Fruit fly (Drosophila melanogaster) whole organism, embryonic: Measurements from ENCODE around the gene CG9132.

Experiments used
- BEAF-32 ChIP-seq: fragments of 200-800 bp; sonication (Bioruptor generic); optimal IDR thresholded peaks from 3 replicates; lab custom pipeline; 2017; ENCODE audit warnings: missing biosample characterization, missing genetic modification characterization, mild to moderate bottlenecking, moderate library complexity, missing genetic modification reagents
- Bgb ChIP-seq: fragments of 200-800 bp; sonication (Bioruptor generic); IDR thresholded peaks from 2 replicates; pipeline ENCODE4 v1.3.6; 2022; ENCODE audit warnings: missing biosample characterization, missing genetic modification characterization; ENCODE audit not compliant: partially characterized antibody
- CG12942 ChIP-seq: fragments of 200-800 bp; sonication (Bioruptor generic); optimal IDR thresholded peaks from 3 replicates; lab custom pipeline; 2016; ENCODE audit warnings: missing biosample characterization, missing genetic modification characterization
- CG14014 ChIP-seq: fragments of 200-800 bp; sonication (Bioruptor generic); IDR thresholded peaks from 2 replicates; pipeline ENCODE4 v1.3.6; 2022; ENCODE audit warnings: missing biosample characterization, missing genetic modification characterization
- CG1602 ChIP-seq: fragments of 200-800 bp; sonication (Bioruptor generic); optimal IDR thresholded peaks from 3 replicates; lab custom pipeline; 2016; ENCODE audit warnings: missing biosample characterization, missing genetic modification characterization
- CG17361 ChIP-seq: fragments of 200-800 bp; sonication (Bioruptor generic); IDR thresholded peaks from 3 replicates; pipeline ENCODE4 v1.3.6; 2022; ENCODE audit warnings: missing biosample characterization, missing genetic modification characterization
- CG17385 ChIP-seq: fragments of 200-800 bp; sonication (Bioruptor generic); optimal IDR thresholded peaks from 3 replicates; lab custom pipeline; 2018; ENCODE audit warnings: missing biosample characterization, mild to moderate bottlenecking, missing genetic modification characterization
- CG1832 ChIP-seq: fragments of 200-800 bp; sonication (Bioruptor generic); optimal IDR thresholded peaks from 2 replicates; lab custom pipeline; 2017; ENCODE audit warnings: missing biosample characterization, mild to moderate bottlenecking, missing genetic modification characterization, inconsistent platforms
- CG2199 ChIP-seq: fragments of 200-800 bp; sonication (Bioruptor generic); IDR thresholded peaks from 3 replicates; pipeline ENCODE4 v1.3.6; 2022; ENCODE audit warnings: missing biosample characterization, missing genetic modification characterization
- CG32767 ChIP-seq: fragments of 200-800 bp; sonication (Bioruptor generic); IDR thresholded peaks from 2 replicates; pipeline ENCODE4 v1.3.6; 2022; ENCODE audit warnings: missing biosample characterization, missing genetic modification characterization
- CG42726 ChIP-seq: fragments of 200-800 bp; sonication (Bioruptor generic); IDR thresholded peaks from 2 replicates; pipeline ENCODE4 v1.3.6; 2022; ENCODE audit warnings: missing biosample characterization, missing genetic modification characterization; ENCODE audit not compliant: partially characterized antibody
- CG6254 ChIP-seq: fragments of 200-800 bp; sonication (Bioruptor generic); optimal IDR thresholded peaks from 3 replicates; lab custom pipeline; 2017; ENCODE audit warnings: mild to moderate bottlenecking, missing biosample characterization, missing genetic modification reagents, missing genetic modification characterization
- CG6791 ChIP-seq: fragments of 200-800 bp; sonication (Bioruptor generic); IDR thresholded peaks from 3 replicates; pipeline ENCODE4 v1.3.6; 2022; ENCODE audit warnings: missing biosample characterization, missing genetic modification characterization; ENCODE audit not compliant: partially characterized antibody
- CG7786 ChIP-seq: fragments of 200-800 bp; sonication (Bioruptor generic); optimal IDR thresholded peaks from 2 replicates; lab custom pipeline; 2016; ENCODE audit warnings: missing biosample characterization, missing genetic modification characterization
- CG7839 ChIP-seq: fragments of 200-800 bp; sonication (Bioruptor generic); optimal IDR thresholded peaks from 3 replicates; lab custom pipeline; 2018; ENCODE audit warnings: missing biosample characterization, mild to moderate bottlenecking, missing genetic modification characterization, moderate library complexity
- CTCF ChIP-seq: fragments of 200-800 bp; sonication (Bioruptor generic); optimal IDR thresholded peaks from 2 replicates; lab custom pipeline; 2017; ENCODE audit warnings: missing biosample characterization, mild to moderate bottlenecking, missing genetic modification characterization, moderate library complexity
- CkIIα-i1 ChIP-seq: fragments of 200-800 bp; sonication (Bioruptor generic); IDR thresholded peaks from 2 replicates; pipeline ENCODE4 v1.3.6; 2022; ENCODE audit warnings: missing biosample characterization, missing genetic modification characterization
- Dp ChIP-seq: fragments of 200-800 bp; sonication (Bioruptor generic); optimal IDR thresholded peaks from 2 replicates; lab custom pipeline; 2018; ENCODE audit warnings: missing biosample characterization, mild to moderate bottlenecking, missing genetic modification characterization, moderate library complexity
- Eip74EF ChIP-seq, 2 experiments: fragments of 200-800 bp in 1 of 2; fragments of >200 bp in 1 of 2; sonication (Bioruptor generic) in 1 of 2; optimal IDR thresholded peaks; 2 replicates each; lab custom pipeline; 2017 to 2019; ENCODE audit warnings: missing biosample characterization in 2 of 2, missing genetic modification characterization in 2 of 2, mild to moderate bottlenecking in 1 of 2, moderate library complexity in 1 of 2
- Ets97D ChIP-seq: fragments of 200-800 bp; sonication (Bioruptor generic); optimal IDR thresholded peaks from 3 replicates; lab custom pipeline; 2016; ENCODE audit warnings: missing biosample characterization, missing genetic modification characterization
- Gug ChIP-seq: fragments of 200-800 bp; sonication (Bioruptor generic); IDR thresholded peaks from 4 replicates; pipeline ENCODE4 v1.3.6; 2022; ENCODE audit warnings: missing biosample characterization, missing genetic modification characterization
- HHEX ChIP-seq: fragments of 200-800 bp; sonication (Bioruptor generic); optimal IDR thresholded peaks from 3 replicates; lab custom pipeline; 2017; ENCODE audit warnings: missing biosample characterization, mild to moderate bottlenecking, missing genetic modification characterization, missing genetic modification reagents
- Opbp ChIP-seq: fragments of 200-800 bp; sonication (Bioruptor generic); IDR thresholded peaks from 3 replicates; pipeline ENCODE4 v1.3.6; 2022; ENCODE audit warnings: missing biosample characterization, missing genetic modification characterization; ENCODE audit not compliant: partially characterized antibody
- Pdp1 ChIP-seq, 2 experiments: fragments of 200-800 bp; sonication (Bioruptor generic); optimal IDR thresholded peaks; 3 replicates each; lab custom pipeline; 2016; ENCODE audit warnings: missing biosample characterization in 2 of 2, missing genetic modification characterization in 2 of 2, mild to moderate bottlenecking in 1 of 2, moderate library complexity in 1 of 2
- Six4 ChIP-seq: fragments of 200-800 bp; sonication (Bioruptor generic); optimal IDR thresholded peaks from 2 replicates; lab custom pipeline; 2016; ENCODE audit warnings: missing biosample characterization, missing genetic modification characterization
- Xbp1 ChIP-seq: fragments of 200-800 bp; sonication (Bioruptor generic); optimal IDR thresholded peaks from 3 replicates; lab custom pipeline; 2016; ENCODE audit warnings: missing biosample characterization, mild to moderate bottlenecking, missing genetic modification characterization
- abd-A ChIP-seq: fragments of 200-800 bp; sonication (Bioruptor generic); optimal IDR thresholded peaks from 3 replicates; lab custom pipeline; 2019; ENCODE audit warnings: missing biosample characterization, mild to moderate bottlenecking, missing genetic modification characterization, moderate library complexity
- al ChIP-seq: fragments of 200-800 bp; sonication (Bioruptor generic); IDR thresholded peaks from 2 replicates; pipeline ENCODE4 v1.3.6; 2022; ENCODE audit warnings: missing biosample characterization, missing genetic modification characterization
- ato ChIP-seq: fragments of 200-800 bp; sonication (Bioruptor generic); IDR thresholded peaks from 2 replicates; pipeline ENCODE4 v1.3.6; 2022; ENCODE audit warnings: missing biosample characterization, missing genetic modification characterization; ENCODE audit not compliant: partially characterized antibody
- az2 ChIP-seq: fragments of 200-800 bp; sonication (Bioruptor generic); optimal IDR thresholded peaks from 3 replicates; lab custom pipeline; 2016; ENCODE audit warnings: missing biosample characterization, missing genetic modification characterization
- bbx ChIP-seq: fragments of 200-800 bp; sonication (Bioruptor generic); IDR thresholded peaks from 2 replicates; pipeline ENCODE4 v1.3.6; 2022; ENCODE audit warnings: missing biosample characterization, missing genetic modification characterization; ENCODE audit not compliant: partially characterized antibody
- bcd ChIP-seq: fragments of 200-800 bp; sonication (Bioruptor generic); optimal IDR thresholded peaks from 2 replicates; lab custom pipeline; 2017; ENCODE audit warnings: missing biosample characterization, mild to moderate bottlenecking, missing genetic modification characterization
- bsh ChIP-seq, 2 experiments: fragments of 200-800 bp; sonication (Bioruptor generic); optimal IDR thresholded peaks; 2 replicates each; lab custom pipeline; 2017 to 2018; ENCODE audit warnings: mild to moderate bottlenecking in 2 of 2, missing biosample characterization in 2 of 2, missing genetic modification characterization in 2 of 2, moderate library complexity in 1 of 2
- cas ChIP-seq: fragments of 200-800 bp; sonication (Bioruptor generic); IDR thresholded peaks from 2 replicates; pipeline ENCODE4 v1.3.6; 2022; ENCODE audit warnings: missing biosample characterization, missing genetic modification characterization
- caup ChIP-seq: fragments of 200-800 bp; sonication (Bioruptor generic); optimal IDR thresholded peaks from 3 replicates; lab custom pipeline; 2017; ENCODE audit warnings: missing biosample characterization, mild to moderate bottlenecking, missing genetic modification characterization, moderate library complexity; ENCODE audit not compliant: severe bottlenecking
- crol ChIP-seq: fragments of 200-800 bp; sonication (Bioruptor generic); IDR thresholded peaks from 2 replicates; pipeline ENCODE4 v1.3.6; 2022; ENCODE audit warnings: missing biosample characterization, missing genetic modification characterization
- disco-r ChIP-seq: fragments of 200-800 bp; sonication (Bioruptor generic); optimal IDR thresholded peaks from 2 replicates; lab custom pipeline; 2016; ENCODE audit warnings: missing biosample characterization, missing genetic modification characterization
- dysf ChIP-seq: fragments of 200-800 bp; sonication (Bioruptor generic); IDR thresholded peaks from 3 replicates; pipeline ENCODE4 v1.3.6; 2022; ENCODE audit warnings: missing biosample characterization, missing genetic modification characterization
- esg ChIP-seq: fragments of 200-800 bp; sonication (Bioruptor generic); conservative IDR thresholded peaks from 2 replicates; pipeline ENCODE4 v1.3.6; 2022; ENCODE audit warnings: missing biosample characterization, missing genetic modification characterization
- fru ChIP-seq: fragments of >200 bp; optimal IDR thresholded peaks from 2 replicates; lab custom pipeline; 2017
- h ChIP-seq: fragments of >200 bp; optimal IDR thresholded peaks from 2 replicates; lab custom pipeline; 2017
- ham ChIP-seq: fragments of 200-800 bp; sonication (Bioruptor generic); IDR thresholded peaks from 2 replicates; pipeline ENCODE4 v1.3.6; 2022; ENCODE audit warnings: missing biosample characterization, missing genetic modification characterization
- hth ChIP-seq: fragments of >200 bp; optimal IDR thresholded peaks from 2 replicates; lab custom pipeline; 2017; ENCODE audit warnings: inconsistent platforms
- pfk ChIP-seq: fragments of 200-800 bp; sonication (Bioruptor generic); optimal IDR thresholded peaks from 2 replicates; lab custom pipeline; 2018; ENCODE audit warnings: missing biosample characterization, mild to moderate bottlenecking, missing genetic modification characterization, moderate library complexity
- pita ChIP-seq: fragments of 200-800 bp; sonication (Bioruptor generic); optimal IDR thresholded peaks from 2 replicates; lab custom pipeline; 2017; ENCODE audit warnings: missing biosample characterization, mild to moderate bottlenecking, missing genetic modification characterization
- ranshi ChIP-seq: fragments of 200-800 bp; sonication (Bioruptor generic); IDR thresholded peaks from 2 replicates; pipeline ENCODE4 v1.3.6; 2022; ENCODE audit warnings: missing biosample characterization, missing genetic modification characterization
- wek ChIP-seq: fragments of 200-800 bp; sonication (Bioruptor generic); optimal IDR thresholded peaks from 3 replicates; lab custom pipeline; 2018; ENCODE audit warnings: missing biosample characterization, mild to moderate bottlenecking, missing genetic modification characterization, moderate library complexity
- wor ChIP-seq: fragments of 200-800 bp; sonication (Bioruptor generic); IDR thresholded peaks from 2 replicates; pipeline ENCODE4 v1.3.6; 2022; ENCODE audit warnings: missing biosample characterization, missing genetic modification characterization
- zfh1 ChIP-seq: fragments of 200-800 bp; sonication (Bioruptor generic); IDR thresholded peaks from 3 replicates; pipeline ENCODE4 v1.3.6; 2022; ENCODE audit warnings: missing biosample characterization, missing genetic modification characterization

Gene CG9132

dm6 chrX:16753066-16753465 is 47.4 kb downstream of the CG9132 start:
- TF ChIP-seq CG7839 (tag; lab: Kevin White, UChicago) (no peak), CG6791 (GFP tag; lab: Robert Waterston, UW) (no peak), HHEX (GFP tag; lab: Kevin White, UChicago) (no peak), CG14014 (GFP tag; lab: Robert Waterston, UW) (no peak), dysf (GFP tag; lab: Robert Waterston, UW) (no peak), Opbp (GFP tag; lab: Robert Waterston, UW) (no peak), Eip74EF (GFP tag; optimal IDR thresholded peaks at IDR 0.05; lab: Kevin White, UChicago) (no peak), CTCF (GFP tag; lab: Kevin White, UChicago) (peak; percentile 60), wek (GFP tag; lab: Kevin White, UChicago) (peak; percentile 74), al (GFP tag; lab: Robert Waterston, UW) (no peak), fru (lab: Kevin White, UChicago) (no peak), pfk (GFP tag; lab: Kevin White, UChicago) (no peak), bbx (GFP tag; lab: Robert Waterston, UW) (no peak), CkIIα-i1 (GFP tag; lab: Robert Waterston, UW) (no peak), CG12942 (GFP tag; lab: Kevin White, UChicago) (no peak), hth (lab: Kevin White, UChicago) (no peak), ato (GFP tag; lab: Robert Waterston, UW) (no peak), cas (GFP tag; lab: Robert Waterston, UW) (no peak), BEAF-32 (GFP tag; lab: Kevin White, UChicago) (peak; percentile 5), Xbp1 (GFP tag; lab: Kevin White, UChicago) (no peak), pita (peak; percentile 39), CG2199 (no peak), Six4 (GFP tag; lab: Kevin White, UChicago) (no peak), az2 (GFP tag; lab: Kevin White, UChicago) (no peak), Ets97D (GFP tag; lab: Kevin White, UChicago) (peak; percentile 20)

dm6 chrX:16751579-16752156 is 48.8 kb downstream of the CG9132 start, which contains the start of gene goe:
goe (minus strand) TSS chrX:16751910.
- no peak; the same call in 1 of the 2 replicates for TF ChIP-seq cas (GFP tag; lab: Robert Waterston, UW)
- TF ChIP-seq bcd (GFP tag; lab: Kevin White, UChicago) = peak; percentile 85
- peak; percentile 73 for TF ChIP-seq Dp (GFP tag; lab: Kevin White, UChicago)
- TF ChIP-seq CG7786 (GFP tag; lab: Kevin White, UChicago) = peak; percentile 80
- no peak for TF ChIP-seq crol (GFP tag; lab: Robert Waterston, UW)
- TF ChIP-seq esg (GFP tag; lab: Robert Waterston, UW) = peak; percentile 24; the same call in 1 of the 2 replicates
- no peak for TF ChIP-seq wor (GFP tag; lab: Robert Waterston, UW)
- peak; percentile 95 for TF ChIP-seq CG42726 (GFP tag; lab: Robert Waterston, UW)
- no peak for TF ChIP-seq h (lab: Kevin White, UChicago)
- TF ChIP-seq Bgb (GFP tag; lab: Robert Waterston, UW) = peak; percentile 97
- TF ChIP-seq Gug (GFP tag; lab: Robert Waterston, UW) = peak; percentile 81
- TF ChIP-seq bbx (GFP tag; lab: Robert Waterston, UW) = peak; percentile 95
- TF ChIP-seq zfh1 (GFP tag; lab: Robert Waterston, UW) = peak; percentile 82
- peak; percentile 73 for TF ChIP-seq CG17385 (GFP tag; lab: Kevin White, UChicago)
- peak; percentile 70 for TF ChIP-seq CG1602 (GFP tag; lab: Kevin White, UChicago)
- peak in 1 of 2 experiments; percentile 63 for TF ChIP-seq bsh (GFP tag; optimal IDR thresholded peaks at IDR 0.05; lab: Kevin White, UChicago)
- no peak for TF ChIP-seq CG6254
- peak; percentile 83 for TF ChIP-seq disco-r (GFP tag; lab: Kevin White, UChicago)
- TF ChIP-seq Pdp1 (GFP tag; optimal IDR thresholded peaks at IDR 0.05; lab: Kevin White, UChicago) = peak; percentile 74 to 83
- peak; percentile 68 for TF ChIP-seq ranshi (GFP tag; lab: Robert Waterston, UW)
- no peak for TF ChIP-seq CG1832
- TF ChIP-seq ham (GFP tag; lab: Robert Waterston, UW) = peak; percentile 66; the same call in 1 of the 2 replicates
- TF ChIP-seq caup (GFP tag; lab: Kevin White, UChicago) = peak; percentile 83
- no peak for TF ChIP-seq abd-A
- TF ChIP-seq CG32767 (GFP tag; lab: Robert Waterston, UW) = peak; percentile 52; the same call in 1 of the 2 replicates
- TF ChIP-seq CG17361 = peak; percentile 39; the same call in 2 of the 3 replicates
